Worm (Caenorhabditis elegans) whole organism, L2 larva: Measurements from ENCODE around the gene pri-1.

Source experiments
- Y55F3AM.14 ChIP-seq: fragments of 200-800 bp; sonication (Bioruptor generic); optimal IDR thresholded peaks from 2 replicates; lab custom pipeline; 2018; ENCODE audit warnings: mild to moderate bottlenecking, missing genetic modification characterization, missing compliant biosample characterization
- aly-2 ChIP-seq: fragments of 150-350 bp; optimal IDR thresholded peaks from 2 replicates; lab custom pipeline; 2014; ENCODE audit warnings: missing biosample characterization, missing genetic modification characterization
- ama-1 ChIP-seq: fragments of 150-350 bp; optimal IDR thresholded peaks from 2 replicates; lab custom pipeline; 2018; ENCODE audit warnings: inconsistent platforms
- egl-27 ChIP-seq: sonication (generic microtip); optimal IDR thresholded peaks from 3 replicates; lab custom pipeline; 2017; ENCODE audit warnings: missing biosample characterization, missing genetic modification reagents, missing genetic modification characterization
- fos-1 ChIP-seq: fragments of 150-350 bp; optimal IDR thresholded peaks from 2 replicates; lab custom pipeline; 2014; ENCODE audit warnings: missing biosample characterization, missing genetic modification characterization
- nhr-12 ChIP-seq: fragments of 150-350 bp; optimal IDR thresholded peaks from 2 replicates; lab custom pipeline; 2014; ENCODE audit warnings: missing biosample characterization, missing genetic modification characterization
- nhr-6 ChIP-seq: fragments of 150-350 bp; optimal IDR thresholded peaks from 2 replicates; lab custom pipeline; 2014; ENCODE audit warnings: missing biosample characterization, missing genetic modification characterization
- snpc-4 ChIP-seq: fragments of 150-350 bp; optimal IDR thresholded peaks from 2 replicates; lab custom pipeline; 2014; ENCODE audit warnings: missing biosample characterization, missing genetic modification characterization
- ztf-4 ChIP-seq: fragments of 150-350 bp; optimal IDR thresholded peaks from 2 replicates; lab custom pipeline; 2014; ENCODE audit warnings: missing biosample characterization, missing genetic modification characterization

DNA sequence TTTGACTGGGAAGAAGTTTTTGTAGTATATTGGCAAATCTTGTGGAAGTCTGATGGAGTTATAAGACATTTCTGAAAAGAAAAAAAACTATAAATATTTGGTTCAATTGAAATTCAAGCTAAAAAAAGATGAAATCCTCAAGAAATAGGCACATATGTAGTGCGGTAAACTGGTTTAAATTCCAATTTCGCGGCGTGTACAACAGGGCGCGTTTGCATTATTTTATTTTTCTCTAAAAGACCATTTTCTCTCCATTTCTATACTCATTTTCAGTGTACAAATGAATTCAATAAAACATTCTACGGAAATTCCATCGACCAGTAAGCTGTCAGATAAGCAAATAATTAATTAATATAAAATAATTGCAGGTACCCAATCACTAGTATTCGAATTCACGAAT, at the start of gene pri-1, which contains the start of gene F58A4.6:
- TF ChIP-seq fos-1 (tag; lab: Kevin White, UChicago), result no peak
- no peak for TF ChIP-seq egl-27 (tag; lab: Kevin White, UChicago)
- TF ChIP-seq ztf-4, result no peak
- TF ChIP-seq aly-2 (tag; lab: Kevin White, UChicago), result no peak
- no peak for TF ChIP-seq ama-1 (lab: Kevin White, UChicago)
- no peak for TF ChIP-seq nhr-12 (tag; lab: Kevin White, UChicago)
- TF ChIP-seq snpc-4 (tag; lab: Kevin White, UChicago), result no peak
- TF ChIP-seq nhr-6 (tag; lab: Kevin White, UChicago), result no peak
- TF ChIP-seq Y55F3AM.14 (GFP tag; lab: Kevin White, UChicago), result no peak
